Worm (Caenorhabditis elegans) whole organism, young adult: ENCODE data around the gene dhrr-1.
A peak's percentile ranks its signal among the peaks of the same experiment; 100 is the strongest.

ENCODE experiments used
- C17E4.6 ChIP-seq: fragments of 200-800 bp; sonication (Bioruptor generic); IDR thresholded peaks from 2 replicates; pipeline ENCODE4 v1.3.6; 2022; ENCODE audit warnings: missing genetic modification reagents, missing genetic modification characterization, missing compliant biosample characterization
- D2030.7 ChIP-seq: fragments of 200-800 bp; sonication (Bioruptor generic); IDR thresholded peaks from 2 replicates; pipeline ENCODE4 v1.3.6; 2022; ENCODE audit warnings: missing genetic modification reagents, missing genetic modification characterization, missing compliant biosample characterization
- F22D6.2 ChIP-seq: sonication (generic microtip); optimal IDR thresholded peaks from 2 replicates; lab custom pipeline; 2016; ENCODE audit warnings: mild to moderate bottlenecking, missing genetic modification characterization, missing compliant biosample characterization
- F33H1.4 ChIP-seq: fragments of 200-800 bp; sonication (Bioruptor generic); IDR thresholded peaks from 2 replicates; pipeline ENCODE4 v1.3.6; 2022; ENCODE audit warnings: missing genetic modification reagents, missing genetic modification characterization, missing compliant biosample characterization
- F49E8.2 ChIP-seq: sonication (generic microtip); optimal IDR thresholded peaks from 3 replicates; lab custom pipeline; 2017; ENCODE audit warnings: missing genetic modification characterization, mild to moderate bottlenecking, missing compliant biosample characterization, antibody characterized with exemption, moderate library complexity; ENCODE audit not compliant: insufficient read depth
- K11D2.4 ChIP-seq: fragments of 200-800 bp; sonication (Bioruptor generic); IDR thresholded peaks from 2 replicates; pipeline ENCODE4 v1.3.6; 2022; ENCODE audit warnings: missing genetic modification reagents, missing genetic modification characterization, missing compliant biosample characterization
- Y95B8A.8 ChIP-seq: fragments of 200-800 bp; sonication (Bioruptor generic); IDR thresholded peaks from 2 replicates; pipeline ENCODE4 v1.3.6; 2022; ENCODE audit warnings: missing genetic modification reagents, missing genetic modification characterization, missing compliant biosample characterization
- ama-1 ChIP-seq, 3 experiments: fragments of 150-350 bp in 1 of 3; sonication (generic microtip) in 2 of 3; optimal IDR thresholded peaks; 2 replicates each; lab custom pipeline; 2014 to 2018; ENCODE audit warnings: missing biosample characterization in 2 of 3, missing genetic modification characterization in 2 of 3, missing genetic modification reagents in 2 of 3
- aptf-3 ChIP-seq: fragments of 200-800 bp; sonication (Bioruptor generic); IDR thresholded peaks from 2 replicates; pipeline ENCODE4 v1.3.6; 2022; ENCODE audit warnings: missing genetic modification characterization, missing compliant biosample characterization
- atf-7 ChIP-seq: sonication (generic microtip); optimal IDR thresholded peaks from 2 replicates; lab custom pipeline; 2017; ENCODE audit warnings: mild to moderate bottlenecking, missing genetic modification characterization, missing compliant biosample characterization
- attf-5 ChIP-seq: fragments of 200-800 bp; sonication (Bioruptor generic); optimal IDR thresholded peaks from 2 replicates; lab custom pipeline; 2018; ENCODE audit warnings: mild to moderate bottlenecking, missing genetic modification characterization, missing compliant biosample characterization
- ccch-3 ChIP-seq: fragments of 200-800 bp; sonication (Bioruptor generic); optimal IDR thresholded peaks from 2 replicates; lab custom pipeline; 2018; ENCODE audit warnings: mild to moderate bottlenecking, missing genetic modification characterization, missing compliant biosample characterization
- cebp-1 ChIP-seq, 2 experiments: fragments of 200-800 bp in 1 of 2; sonication (Bioruptor generic) in 1 of 2; sonication (generic microtip) in 1 of 2; IDR thresholded peaks in 1 of 2; optimal IDR thresholded peaks in 1 of 2; 2 replicates each; pipeline versions ENCODE4 v1.3.6 to Lab custom; 2017 to 2022; ENCODE audit warnings: missing compliant biosample characterization in 2 of 2, missing genetic modification characterization in 2 of 2, mild to moderate bottlenecking in 1 of 2, missing genetic modification reagents in 1 of 2, moderate library complexity in 1 of 2
- cebp-2 ChIP-seq: fragments of 200-800 bp; sonication (Bioruptor generic); IDR thresholded peaks from 2 replicates; pipeline ENCODE4 v1.3.6; 2022; ENCODE audit warnings: missing genetic modification characterization, missing compliant biosample characterization
- dox-1 ChIP-seq: fragments of 200-800 bp; sonication (Bioruptor generic); IDR thresholded peaks from 2 replicates; pipeline ENCODE4 v1.3.6; 2022; ENCODE audit warnings: missing genetic modification reagents, missing genetic modification characterization, missing compliant biosample characterization
- dpl-1 ChIP-seq: fragments of 150-350 bp; optimal IDR thresholded peaks from 2 replicates; lab custom pipeline; 2014; ENCODE audit warnings: missing biosample characterization, missing genetic modification reagents, missing genetic modification characterization
- efl-1 ChIP-seq: fragments of 150-350 bp; optimal IDR thresholded peaks from 2 replicates; lab custom pipeline; 2014; ENCODE audit warnings: missing biosample characterization, missing genetic modification reagents, missing genetic modification characterization
- egl-18 ChIP-seq: fragments of 200-800 bp; sonication (Bioruptor generic); IDR thresholded peaks from 2 replicates; pipeline ENCODE4 v1.3.6; 2022; ENCODE audit warnings: missing genetic modification reagents, missing genetic modification characterization, missing compliant biosample characterization
- hmg-1.2 ChIP-seq: fragments of 200-800 bp; sonication (Bioruptor generic); IDR thresholded peaks from 2 replicates; pipeline ENCODE4 v1.3.6; 2022; ENCODE audit warnings: missing genetic modification reagents, missing genetic modification characterization, missing compliant biosample characterization
- let-607 ChIP-seq, 2 experiments: fragments of 200-800 bp in 1 of 2; sonication (Bioruptor generic) in 1 of 2; sonication (generic microtip) in 1 of 2; optimal IDR thresholded peaks; 2 replicates each; lab custom pipeline; 2016 to 2018; ENCODE audit warnings: mild to moderate bottlenecking in 2 of 2, missing compliant biosample characterization in 2 of 2, missing genetic modification characterization in 2 of 2, moderate library complexity in 2 of 2, missing genotype in 1 of 2
- lin-40 ChIP-seq: sonication (generic microtip); optimal IDR thresholded peaks from 2 replicates; lab custom pipeline; 2016; ENCODE audit warnings: missing genetic modification characterization, mild to moderate bottlenecking, missing compliant biosample characterization, missing genotype, missing genetic modification reagents
- lin-54 ChIP-seq: fragments of 200-800 bp; sonication (Bioruptor generic); optimal IDR thresholded peaks from 2 replicates; lab custom pipeline; 2018; ENCODE audit warnings: mild to moderate bottlenecking, missing genetic modification characterization, missing compliant biosample characterization
- lsl-1 ChIP-seq: fragments of 200-800 bp; sonication (Bioruptor generic); optimal IDR thresholded peaks from 2 replicates; lab custom pipeline; 2018; ENCODE audit warnings: mild to moderate bottlenecking, missing genetic modification characterization, moderate library complexity, missing compliant biosample characterization
- madf-10 ChIP-seq: sonication (generic microtip); optimal IDR thresholded peaks from 2 replicates; lab custom pipeline; 2016; ENCODE audit warnings: mild to moderate bottlenecking, missing genetic modification characterization, missing compliant biosample characterization
- madf-6 ChIP-seq: fragments of 200-800 bp; sonication (Bioruptor generic); IDR thresholded peaks from 2 replicates; pipeline ENCODE4 v1.3.6; 2022; ENCODE audit warnings: missing genetic modification reagents, missing genetic modification characterization, missing compliant biosample characterization
- mcd-1 ChIP-seq: fragments of 200-800 bp; sonication (Bioruptor generic); IDR thresholded peaks from 2 replicates; pipeline ENCODE4 v1.3.6; 2022; ENCODE audit warnings: missing genetic modification reagents, missing genetic modification characterization, missing compliant biosample characterization
- nfya-1 ChIP-seq: sonication (generic microtip); optimal IDR thresholded peaks from 2 replicates; lab custom pipeline; 2017; ENCODE audit warnings: antibody characterized with exemption, missing compliant biosample characterization, missing genetic modification characterization, borderline replicate concordance; ENCODE audit not compliant: insufficient read depth
- nhr-179 ChIP-seq: sonication (generic microtip); optimal IDR thresholded peaks from 2 replicates; lab custom pipeline; 2016; ENCODE audit warnings: mild to moderate bottlenecking, missing genetic modification characterization, missing compliant biosample characterization
- nhr-27 ChIP-seq: fragments of 200-800 bp; sonication (Bioruptor generic); optimal IDR thresholded peaks from 2 replicates; lab custom pipeline; 2018; ENCODE audit warnings: mild to moderate bottlenecking, missing genetic modification characterization, moderate library complexity, missing compliant biosample characterization
- nhr-80 ChIP-seq: sonication (generic microtip); optimal IDR thresholded peaks from 2 replicates; lab custom pipeline; 2016; ENCODE audit warnings: missing genetic modification characterization, missing compliant biosample characterization
- rpc-1 ChIP-seq, 2 experiments: fragments of 150-350 bp in 1 of 2; sonication (generic microtip) in 1 of 2; optimal IDR thresholded peaks; 2 replicates each; lab custom pipeline; 2014 to 2018; ENCODE audit warnings: missing biosample characterization in 1 of 2, missing genetic modification characterization in 1 of 2, missing genetic modification reagents in 1 of 2, missing genotype in 1 of 2
- snpc-1.1 ChIP-seq: sonication (generic microtip); optimal IDR thresholded peaks from 2 replicates; lab custom pipeline; 2017; ENCODE audit warnings: missing genetic modification characterization, mild to moderate bottlenecking, missing compliant biosample characterization, antibody characterized with exemption, moderate library complexity, missing genotype, missing genetic modification reagents; ENCODE audit not compliant: insufficient read depth
- snpc-1.3 ChIP-seq: sonication (generic microtip); optimal IDR thresholded peaks from 2 replicates; lab custom pipeline; 2017; ENCODE audit warnings: missing genetic modification characterization, mild to moderate bottlenecking, missing compliant biosample characterization, antibody characterized with exemption, moderate library complexity, missing genotype, missing genetic modification reagents; ENCODE audit not compliant: insufficient read depth
- snpc-3.4 ChIP-seq: sonication (generic microtip); optimal IDR thresholded peaks from 2 replicates; lab custom pipeline; 2017; ENCODE audit warnings: missing genetic modification characterization, mild to moderate bottlenecking, missing compliant biosample characterization, antibody characterized with exemption, moderate library complexity, missing genotype, missing genetic modification reagents
- snpc-4 ChIP-seq, 5 experiments: fragments of 150-350 bp in 1 of 5; sonication (generic microtip) in 4 of 5; optimal IDR thresholded peaks; 2 replicates each; lab custom pipeline; 2014 to 2018; ENCODE audit warnings: missing genetic modification characterization in 5 of 5, missing biosample characterization in 3 of 5, antibody characterized with exemption in 2 of 5, mild to moderate bottlenecking in 2 of 5, missing compliant biosample characterization in 2 of 5, missing genotype in 2 of 5, moderate library complexity in 2 of 5, missing genetic modification reagents in 1 of 5
- tbp1 ChIP-seq: fragments of 200-800 bp; sonication (Bioruptor generic); optimal IDR thresholded peaks from 2 replicates; lab custom pipeline; 2018; ENCODE audit warnings: mild to moderate bottlenecking, missing genetic modification characterization, missing compliant biosample characterization
- tbx-9 ChIP-seq: sonication (generic microtip); optimal IDR thresholded peaks from 2 replicates; lab custom pipeline; 2016; ENCODE audit warnings: borderline replicate concordance, missing genetic modification characterization, inconsistent platforms, missing compliant biosample characterization
- unc-130 ChIP-seq: sonication (generic microtip); optimal IDR thresholded peaks from 2 replicates; lab custom pipeline; 2016; ENCODE audit warnings: missing genetic modification reagents, missing genetic modification characterization, missing compliant biosample characterization
- zfh-2 ChIP-seq: fragments of 200-800 bp; sonication (Bioruptor generic); conservative IDR thresholded peaks from 2 replicates; pipeline ENCODE4 v1.3.6; 2022; ENCODE audit warnings: missing genetic modification reagents, missing genetic modification characterization, missing compliant biosample characterization
- ztf-18 ChIP-seq: sonication (generic microtip); optimal IDR thresholded peaks from 2 replicates; lab custom pipeline; 2016; ENCODE audit warnings: missing genotype, mild to moderate bottlenecking, missing genetic modification characterization, missing compliant biosample characterization
- ztf-26 ChIP-seq: sonication (generic microtip); optimal IDR thresholded peaks from 2 replicates; lab custom pipeline; 2017; ENCODE audit warnings: missing genetic modification characterization, missing compliant biosample characterization

Gene dhrr-1

ce11 chrIII:8967639-8968038 is 23.2 kb downstream of the dhrr-1 start, which contains the start of the genes bud-13 and rpap-2:
bud-13 (minus strand) TSS chrIII:8967727.
rpap-2 (plus strand) TSS chrIII:8967967.
- TF ChIP-seq nhr-179 (tag; lab: Kevin White, UChicago) (no peak), rpc-1 (optimal IDR thresholded peaks at IDR 0.05; lab: Kevin White, UChicago) (no peak), rpc-1 (tag; optimal IDR thresholded peaks at IDR 0.05; lab: Kevin White, UChicago) (no peak), snpc-1.3 (tag; lab: Kevin White, UChicago) (no peak), unc-130 (GFP tag; lab: Kevin White, UChicago) (peak; percentile 26)

- no peak for TF ChIP-seq ccch-3 (GFP tag; lab: Kevin White, UChicago)
- TF ChIP-seq Y95B8A.8 (GFP tag; lab: Robert Waterston, UW): 0 out of 2 replicates have a peak, but pooled peaks have one; percentile 15
- TF ChIP-seq cebp-2 (GFP tag; lab: Robert Waterston, UW): no peak
- TF ChIP-seq tbp1: peak; percentile 37
- TF ChIP-seq D2030.7 (GFP tag; lab: Robert Waterston, UW): peak; percentile 25; the same call in 1 of the 2 replicates
- TF ChIP-seq lsl-1 (GFP tag; lab: Kevin White, UChicago): peak; percentile 50
- TF ChIP-seq dox-1: peak; percentile 70
- TF ChIP-seq cebp-1 (GFP tag; IDR thresholded peaks at IDR 0.05; lab: Robert Waterston, UW): no peak
- TF ChIP-seq cebp-1 (tag; optimal IDR thresholded peaks at IDR 0.05; lab: Kevin White, UChicago): peak; percentile 51
- peak; percentile 6 for TF ChIP-seq F49E8.2
- TF ChIP-seq F33H1.4 (GFP tag; lab: Robert Waterston, UW): peak; percentile 48
- TF ChIP-seq lin-54 (GFP tag; lab: Kevin White, UChicago): peak; percentile 65
- peak; percentile 38 for TF ChIP-seq lin-40
- TF ChIP-seq mcd-1 (GFP tag; lab: Robert Waterston, UW): peak; percentile 42
- TF ChIP-seq madf-6 (GFP tag; lab: Robert Waterston, UW): peak; percentile 38; the same call in 1 of the 2 replicates
- TF ChIP-seq zfh-2 (GFP tag; lab: Robert Waterston, UW): no peak
- no peak for TF ChIP-seq madf-10 (tag; lab: Kevin White, UChicago)
- peak; percentile 96 for TF ChIP-seq ztf-18 (tag; lab: Kevin White, UChicago)
- TF ChIP-seq egl-18: no peak
- no peak for TF ChIP-seq nhr-27 (tag; lab: Kevin White, UChicago)
- TF ChIP-seq K11D2.4: no peak
- TF ChIP-seq snpc-1.3 (tag; lab: Kevin White, UChicago): peak; percentile 33
- no peak for TF ChIP-seq F22D6.2 (tag; lab: Kevin White, UChicago)
- TF ChIP-seq hmg-1.2 (GFP tag; lab: Robert Waterston, UW): peak; percentile 38; the same call in 1 of the 2 replicates
- no peak for TF ChIP-seq rpc-1 (optimal IDR thresholded peaks at IDR 0.05; lab: Kevin White, UChicago)
- no peak for TF ChIP-seq rpc-1 (tag; optimal IDR thresholded peaks at IDR 0.05; lab: Kevin White, UChicago)
- TF ChIP-seq let-607 (tag; optimal IDR thresholded peaks at IDR 0.05; lab: Kevin White, UChicago): peak in 1 of 2 experiments; percentile 30
- peak; percentile 49 for TF ChIP-seq attf-5 (GFP tag; lab: Kevin White, UChicago)
- peak; percentile 33 for TF ChIP-seq dpl-1 (GFP tag; lab: Kevin White, UChicago)
- TF ChIP-seq aptf-3 (GFP tag; lab: Robert Waterston, UW): no peak
- no peak for TF ChIP-seq ama-1 (optimal IDR thresholded peaks at IDR 0.05; lab: Kevin White, UChicago)
- no peak for TF ChIP-seq ama-1 (GFP tag; optimal IDR thresholded peaks at IDR 0.05; lab: Kevin White, UChicago)
- peak; percentile 0 for TF ChIP-seq snpc-4 (GFP tag; optimal IDR thresholded peaks at IDR 0.05; lab: Kevin White, UChicago)
- peak in 3 of 4 experiments; percentile 12 to 61 (median 20) for TF ChIP-seq snpc-4 (tag; optimal IDR thresholded peaks at IDR 0.05; lab: Kevin White, UChicago)
- no peak for TF ChIP-seq nfya-1 (tag; lab: Kevin White, UChicago)
- TF ChIP-seq efl-1 (GFP tag; lab: Kevin White, UChicago): peak; percentile 3
- TF ChIP-seq nhr-80: peak; percentile 29
- no peak for TF ChIP-seq atf-7
- no peak for TF ChIP-seq ztf-26
- TF ChIP-seq snpc-1.1 (tag; lab: Kevin White, UChicago): no peak
- no peak for TF ChIP-seq C17E4.6 (GFP tag; lab: Robert Waterston, UW)
- peak; percentile 36 for TF ChIP-seq snpc-3.4 (tag; lab: Kevin White, UChicago)
- TF ChIP-seq tbx-9 (tag; lab: Kevin White, UChicago): no peak
Measured at ce11 chrIII:8971255-8972020, 27.0 kb downstream of the dhrr-1 start, which contains the start of the genes eif-3.D and R08D7.4. eif-3.D (minus strand) TSS chrIII:8971578. R08D7.4 (plus strand) TSS chrIII:8971892.
